Fruit fly (Drosophila melanogaster) whole organism, wandering third instar larva: ENCODE results near the gene Rab27.

Experiments used
- Abd-B ChIP-seq: fragments of >200 bp; optimal IDR thresholded peaks from 2 replicates; lab custom pipeline; 2017; ENCODE audit warnings: missing biosample characterization, missing genetic modification characterization
- Hr78 ChIP-seq: fragments of >200 bp; optimal IDR thresholded peaks from 2 replicates; lab custom pipeline; 2017; ENCODE audit warnings: missing biosample characterization, missing genetic modification characterization
- OdsH ChIP-seq: fragments of 200-800 bp; sonication (Bioruptor generic); optimal IDR thresholded peaks from 2 replicates; lab custom pipeline; 2016; ENCODE audit warnings: missing biosample characterization, mild to moderate bottlenecking, missing genetic modification characterization
- brk ChIP-seq: fragments of 200-800 bp; sonication (Bioruptor generic); optimal IDR thresholded peaks from 2 replicates; lab custom pipeline; 2016; ENCODE audit warnings: missing biosample characterization, mild to moderate bottlenecking, missing genetic modification characterization
- fru ChIP-seq: fragments of 200-800 bp; sonication (Bioruptor generic); optimal IDR thresholded peaks from 3 replicates; lab custom pipeline; 2016; ENCODE audit warnings: missing biosample characterization, mild to moderate bottlenecking, missing genetic modification characterization
- h ChIP-seq: fragments of 200-800 bp; sonication (Bioruptor generic); optimal IDR thresholded peaks from 3 replicates; lab custom pipeline; 2016; ENCODE audit warnings: missing biosample characterization, mild to moderate bottlenecking, missing genetic modification characterization
- lola ChIP-seq: fragments of >200 bp; optimal IDR thresholded peaks from 2 replicates; lab custom pipeline; 2017; ENCODE audit warnings: missing biosample characterization, missing genetic modification characterization
- psq ChIP-seq: fragments of 200-800 bp; sonication (Bioruptor generic); optimal IDR thresholded peaks from 3 replicates; lab custom pipeline; 2017; ENCODE audit warnings: missing biosample characterization, mild to moderate bottlenecking, missing genetic modification characterization, moderate library complexity
- woc ChIP-seq: sonication (Bioruptor generic); optimal IDR thresholded peaks from 2 replicates; lab custom pipeline; 2016; ENCODE audit warnings: missing biosample characterization, mild to moderate bottlenecking, missing genetic modification characterization

dm6 chrX:1476436-1476835 lies 338 bp downstream of the Rab27 start:
- no peak for TF ChIP-seq OdsH (GFP tag; lab: Kevin White, UChicago)
- no peak for TF ChIP-seq woc (GFP tag; lab: Kevin White, UChicago)
- TF ChIP-seq psq (GFP tag; lab: Kevin White, UChicago) = no peak
- TF ChIP-seq brk (GFP tag; lab: Kevin White, UChicago) = no peak
- TF ChIP-seq Abd-B (GFP tag; lab: Kevin White, UChicago) = no peak
- TF ChIP-seq lola (GFP tag; lab: Kevin White, UChicago) = no peak
- no peak for TF ChIP-seq Hr78 (GFP tag; lab: Kevin White, UChicago)
- no peak for TF ChIP-seq fru (GFP tag; lab: Kevin White, UChicago)
- TF ChIP-seq h = no peak
